ENCODE assay signal across 5 fruit fly cellular contexts in genomic region chrX:1052684-1053389, dm6.
TF ChIP-seq lines count a peak whose summit lies in the region.

No protein-coding gene starts in this region.

- TF ChIP-seq CTCF in whole organism, embryonic (GFP tag; optimal IDR thresholded peaks at IDR 0.05; lab: Kevin White, UChicago), result no peak

TF ChIP-seq in whole organism, adult, 20 proteins besides CTCF, POLR2A, EP300 and RAD21 (continues in another document):
- no peak for TF ChIP-seq toe (GFP tag; optimal IDR thresholded peaks at IDR 0.05; lab: Kevin White, UChicago)
- TF ChIP-seq ovo (GFP tag; optimal IDR thresholded peaks at IDR 0.05; lab: Kevin White, UChicago), result no peak
- TF ChIP-seq cic (GFP tag; optimal IDR thresholded peaks at IDR 0.05; lab: Kevin White, UChicago), result no peak
- TF ChIP-seq CG14711 (tag; optimal IDR thresholded peaks at IDR 0.05; lab: Kevin White, UChicago), result peak; percentile 0
- TF ChIP-seq CG1620 (GFP tag; optimal IDR thresholded peaks at IDR 0.05; lab: Kevin White, UChicago), result no peak
- TF ChIP-seq tj (GFP tag; optimal IDR thresholded peaks at IDR 0.05; lab: Kevin White, UChicago), result peak; percentile 13
- no peak for TF ChIP-seq Crg-1 (GFP tag; optimal IDR thresholded peaks at IDR 0.05; lab: Kevin White, UChicago)
- no peak for TF ChIP-seq cnc (optimal IDR thresholded peaks at IDR 0.05; lab: Kevin White, UChicago)
- TF ChIP-seq Clk (GFP tag; optimal IDR thresholded peaks at IDR 0.05; lab: Kevin White, UChicago), result no peak
- TF ChIP-seq CG12768 (GFP tag; optimal IDR thresholded peaks at IDR 0.05; lab: Kevin White, UChicago), result no peak
- TF ChIP-seq CG7045 (GFP tag; optimal IDR thresholded peaks at IDR 0.05; lab: Kevin White, UChicago), result no peak
- no peak for TF ChIP-seq bab1 (GFP tag; optimal IDR thresholded peaks at IDR 0.05; lab: Kevin White, UChicago)
- TF ChIP-seq pad (GFP tag; optimal IDR thresholded peaks at IDR 0.05; lab: Kevin White, UChicago), result no peak
- TF ChIP-seq Hr96 (GFP tag; optimal IDR thresholded peaks at IDR 0.05; lab: Kevin White, UChicago), result no peak
- TF ChIP-seq kay (GFP tag; lab: Kevin White, UChicago; ENCODE audit: borderline replicate concordance), result no peak
- no peak for TF ChIP-seq Mnt (GFP tag; optimal IDR thresholded peaks at IDR 0.05; lab: Kevin White, UChicago)
- TF ChIP-seq CG7101 (tag; optimal IDR thresholded peaks at IDR 0.05; lab: Kevin White, UChicago), result peak; percentile 37
- TF ChIP-seq CG5204 (GFP tag; optimal IDR thresholded peaks at IDR 0.05; lab: Kevin White, UChicago), result no peak
- peak; percentile 23 for TF ChIP-seq CG11617 (GFP tag; optimal IDR thresholded peaks at IDR 0.05; lab: Kevin White, UChicago)

TF ChIP-seq in whole organism, embryonic, 481 proteins besides CTCF, POLR2A, EP300 and RAD21 (continues in another document):
- no peak for TF ChIP-seq CG9876 (GFP tag; optimal IDR thresholded peaks at IDR 0.05; lab: Kevin White, UChicago)
- peak; percentile 50 for TF ChIP-seq CG30403 (GFP tag; optimal IDR thresholded peaks at IDR 0.05; lab: Kevin White, UChicago)
- TF ChIP-seq Optix (GFP tag; IDR thresholded peaks at IDR 0.05; lab: Robert Waterston, UW), result peak; percentile 45; the same call in 1 of the 3 replicates
- peak; percentile 11 for TF ChIP-seq repo (GFP tag; optimal IDR thresholded peaks at IDR 0.05; lab: Kevin White, UChicago)
- TF ChIP-seq CG12071 (GFP tag; optimal IDR thresholded peaks at IDR 0.05; lab: Kevin White, UChicago), result peak; percentile 35
- peak; percentile 14 for TF ChIP-seq Max (GFP tag; optimal IDR thresholded peaks at IDR 0.05; lab: Kevin White, UChicago)
- TF ChIP-seq kni (GFP tag; optimal IDR thresholded peaks at IDR 0.05; lab: Kevin White, UChicago), result no peak
- peak; percentile 33 for TF ChIP-seq Asciz (GFP tag; optimal IDR thresholded peaks at IDR 0.05; lab: Kevin White, UChicago)
- peak in 1 of 2 experiments; percentile 61 for TF ChIP-seq bsh (GFP tag; optimal IDR thresholded peaks at IDR 0.05; lab: Kevin White, UChicago)
- peak; percentile 29; the same call in 1 of the 2 replicates for TF ChIP-seq peb (GFP tag; IDR thresholded peaks at IDR 0.05; lab: Robert Waterston, UW)
- peak; percentile 47 for TF ChIP-seq CG6254 (GFP tag; optimal IDR thresholded peaks at IDR 0.05; lab: Kevin White, UChicago)
- TF ChIP-seq CG3407 (GFP tag; optimal IDR thresholded peaks at IDR 0.05; lab: Kevin White, UChicago), result peak; percentile 4
- TF ChIP-seq lbe (GFP tag; optimal IDR thresholded peaks at IDR 0.05; lab: Kevin White, UChicago), result peak; percentile 9
- TF ChIP-seq Trl (optimal IDR thresholded peaks at IDR 0.05; lab: Kevin White, UChicago), result no peak
- peak; percentile 22 for TF ChIP-seq Trl (GFP tag; optimal IDR thresholded peaks at IDR 0.05; lab: Kevin White, UChicago)
- no peak for TF ChIP-seq BEAF-32 (GFP tag; optimal IDR thresholded peaks at IDR 0.05; lab: Kevin White, UChicago)
- peak; percentile 59 for TF ChIP-seq phol (tag; optimal IDR thresholded peaks at IDR 0.05; lab: Kevin White, UChicago)
- TF ChIP-seq CG12659 (GFP tag; optimal IDR thresholded peaks at IDR 0.05; lab: Kevin White, UChicago), result peak; percentile 3

TF ChIP-seq in whole organism, prepupa, 60 proteins besides CTCF, POLR2A, EP300 and RAD21 (continues in another document):
- TF ChIP-seq OdsH (GFP tag; optimal IDR thresholded peaks at IDR 0.05; lab: Kevin White, UChicago) (peak; percentile 72), Met (GFP tag; optimal IDR thresholded peaks at IDR 0.05; lab: Kevin White, UChicago) (peak; percentile 78), salr (GFP tag; optimal IDR thresholded peaks at IDR 0.05; lab: Kevin White, UChicago) (peak; percentile 16 to 46), dsx (GFP tag; optimal IDR thresholded peaks at IDR 0.05; lab: Kevin White, UChicago; ENCODE audit: poor library complexity, severe bottlenecking) (peak; percentile 34), CG6854 (GFP tag; optimal IDR thresholded peaks at IDR 0.05; lab: Kevin White, UChicago) (no peak), Lpt (GFP tag; optimal IDR thresholded peaks at IDR 0.05; lab: Kevin White, UChicago) (no peak), CG10669 (GFP tag; optimal IDR thresholded peaks at IDR 0.05; lab: Kevin White, UChicago) (peak; percentile 56), CG1621 (tag; optimal IDR thresholded peaks at IDR 0.05; lab: Kevin White, UChicago) (peak; percentile 57), CG34406 (GFP tag; optimal IDR thresholded peaks at IDR 0.05; lab: Kevin White, UChicago) (peak; percentile 77), CG8319 (GFP tag; optimal IDR thresholded peaks at IDR 0.05; lab: Kevin White, UChicago) (peak; percentile 63), ss (GFP tag; optimal IDR thresholded peaks at IDR 0.05; lab: Kevin White, UChicago) (peak; percentile 34 to 60), topi (GFP tag; optimal IDR thresholded peaks at IDR 0.05; lab: Kevin White, UChicago) (peak; percentile 77), Eip93F (GFP tag; optimal IDR thresholded peaks at IDR 0.05; lab: Kevin White, UChicago) (no peak), CG6276 (GFP tag; optimal IDR thresholded peaks at IDR 0.05; lab: Kevin White, UChicago) (peak; percentile 45), Gug (GFP tag; IDR thresholded peaks at IDR 0.05; lab: Robert Waterston, UW) (no peak), Hr38 (GFP tag; optimal IDR thresholded peaks at IDR 0.05; lab: Kevin White, UChicago) (no peak), CG7368 (GFP tag; optimal IDR thresholded peaks at IDR 0.05; lab: Kevin White, UChicago) (peak; percentile 59), Sox15 (GFP tag; optimal IDR thresholded peaks at IDR 0.05; lab: Kevin White, UChicago) (peak; percentile 68), Smox (GFP tag; optimal IDR thresholded peaks at IDR 0.05; lab: Kevin White, UChicago) (peak; percentile 68)

TF ChIP-seq in whole organism, pupa, 21 proteins besides CTCF, POLR2A, EP300 and RAD21:
- TF ChIP-seq CG17806 (tag; optimal IDR thresholded peaks at IDR 0.05; lab: Kevin White, UChicago), result peak; percentile 62
- TF ChIP-seq Ets98B (GFP tag; IDR thresholded peaks at IDR 0.05; lab: Robert Waterston, UW), result peak; percentile 49
- TF ChIP-seq CG8159 (tag; optimal IDR thresholded peaks at IDR 0.05; lab: Kevin White, UChicago), result peak; percentile 71
- peak; percentile 7 for TF ChIP-seq gl (tag; optimal IDR thresholded peaks at IDR 0.05; lab: Kevin White, UChicago)
- peak; percentile 47 for TF ChIP-seq Pif1B (GFP tag; optimal IDR thresholded peaks at IDR 0.05; lab: Kevin White, UChicago)
- peak; percentile 62 for TF ChIP-seq CG14655 (GFP tag; optimal IDR thresholded peaks at IDR 0.05; lab: Kevin White, UChicago)
- TF ChIP-seq rn (GFP tag; IDR thresholded peaks at IDR 0.05; lab: Robert Waterston, UW), result peak; percentile 38; the same call in 1 of the 2 replicates
- TF ChIP-seq CG15710 (tag; optimal IDR thresholded peaks at IDR 0.05; lab: Kevin White, UChicago), result peak; percentile 68
- peak; percentile 52 for TF ChIP-seq Pif1A (GFP tag; optimal IDR thresholded peaks at IDR 0.05; lab: Kevin White, UChicago)
- TF ChIP-seq CG34367 (tag; optimal IDR thresholded peaks at IDR 0.05; lab: Kevin White, UChicago), result peak; percentile 65
- peak; percentile 23 for TF ChIP-seq CG13204 (GFP tag; optimal IDR thresholded peaks at IDR 0.05; lab: Kevin White, UChicago)
- TF ChIP-seq CG8301 (tag; optimal IDR thresholded peaks at IDR 0.05; lab: Kevin White, UChicago), result peak; percentile 57
- no peak for TF ChIP-seq D1 (tag; optimal IDR thresholded peaks at IDR 0.05; lab: Kevin White, UChicago)
- TF ChIP-seq CG10348 (GFP tag; IDR thresholded peaks at IDR 0.05; lab: Robert Waterston, UW), result no peak
- TF ChIP-seq CG32121 (GFP tag; IDR thresholded peaks at IDR 0.05; lab: Robert Waterston, UW), result peak; percentile 67
- no peak for TF ChIP-seq CG12605 (GFP tag; IDR thresholded peaks at IDR 0.05; lab: Robert Waterston, UW)
- peak; percentile 51 for TF ChIP-seq CG9948 (tag; optimal IDR thresholded peaks at IDR 0.05; lab: Kevin White, UChicago)
- peak; percentile 77 for TF ChIP-seq CG4496 (GFP tag; IDR thresholded peaks at IDR 0.05; lab: Robert Waterston, UW)
- peak; percentile 71; the same call in 2 of the 3 replicates for TF ChIP-seq fd96Ca (GFP tag; IDR thresholded peaks at IDR 0.05; lab: Robert Waterston, UW)
- TF ChIP-seq Snoo (tag; optimal IDR thresholded peaks at IDR 0.05; lab: Kevin White, UChicago), result peak; percentile 63
- TF ChIP-seq EcR (GFP tag; optimal IDR thresholded peaks at IDR 0.05; lab: Kevin White, UChicago), result peak; percentile 56

TF ChIP-seq in whole organism, wandering third instar larva, 38 proteins besides CTCF, POLR2A, EP300 and RAD21 (continues in another document):
- TF ChIP-seq usp (GFP tag; optimal IDR thresholded peaks at IDR 0.05; lab: Kevin White, UChicago) (no peak), woc (GFP tag; optimal IDR thresholded peaks at IDR 0.05; lab: Kevin White, UChicago) (no peak), CG9705 (GFP tag; optimal IDR thresholded peaks at IDR 0.05; lab: Kevin White, UChicago) (no peak), OdsH (GFP tag; optimal IDR thresholded peaks at IDR 0.05; lab: Kevin White, UChicago) (peak; percentile 58), Hr83 (GFP tag; optimal IDR thresholded peaks at IDR 0.05; lab: Kevin White, UChicago; ENCODE audit: poor library complexity, severe bottlenecking) (peak; percentile 31), HLH106 (tag; optimal IDR thresholded peaks at IDR 0.05; lab: Kevin White, UChicago) (peak; percentile 62), rgr (GFP tag; optimal IDR thresholded peaks at IDR 0.05; lab: Kevin White, UChicago) (peak; percentile 73), jim (GFP tag; optimal IDR thresholded peaks at IDR 0.05; lab: Kevin White, UChicago) (no peak), lola (GFP tag; optimal IDR thresholded peaks at IDR 0.05; lab: Kevin White, UChicago) (no peak), Jra (GFP tag; optimal IDR thresholded peaks at IDR 0.05; lab: Kevin White, UChicago) (peak; percentile 32), h (GFP tag; optimal IDR thresholded peaks at IDR 0.05; lab: Kevin White, UChicago) (peak; percentile 75), CrebA (GFP tag; optimal IDR thresholded peaks at IDR 0.05; lab: Kevin White, UChicago; ENCODE audit: borderline replicate concordance) (no peak), dmrt93B (GFP tag; optimal IDR thresholded peaks at IDR 0.05; lab: Kevin White, UChicago) (peak; percentile 40), Sp1 (GFP tag; optimal IDR thresholded peaks at IDR 0.05; lab: Kevin White, UChicago) (peak; percentile 52), brk (GFP tag; optimal IDR thresholded peaks at IDR 0.05; lab: Kevin White, UChicago) (peak; percentile 41), ey (GFP tag; optimal IDR thresholded peaks at IDR 0.05; lab: Kevin White, UChicago) (peak; percentile 61), foxo (GFP tag; optimal IDR thresholded peaks at IDR 0.05; lab: Kevin White, UChicago) (peak in 1 of 2 experiments; percentile 78), Hnf4 (GFP tag; optimal IDR thresholded peaks at IDR 0.05; lab: Kevin White, UChicago) (peak; percentile 68), fru (GFP tag; optimal IDR thresholded peaks at IDR 0.05; lab: Kevin White, UChicago) (peak; percentile 67), Abd-B (GFP tag; optimal IDR thresholded peaks at IDR 0.05; lab: Kevin White, UChicago) (no peak), br (GFP tag; optimal IDR thresholded peaks at IDR 0.05; lab: Kevin White, UChicago) (peak; percentile 69), tai (GFP tag; optimal IDR thresholded peaks at IDR 0.05; lab: Kevin White, UChicago) (no peak), GATAd (GFP tag; optimal IDR thresholded peaks at IDR 0.05; lab: Kevin White, UChicago) (no peak), psq (GFP tag; optimal IDR thresholded peaks at IDR 0.05; lab: Kevin White, UChicago) (peak; percentile 47)
